Worm (Caenorhabditis elegans) whole organism, L2 larva: ENCODE results near the gene Y57G11C.14.

ENCODE experiments used
- C34F6.9 ChIP-seq: fragments of 150-350 bp; optimal IDR thresholded peaks from 2 replicates; lab custom pipeline; 2014; ENCODE audit warnings: missing biosample characterization, missing genetic modification characterization
- F13H6.1 ChIP-seq: sonication (generic microtip); optimal IDR thresholded peaks from 2 replicates; lab custom pipeline; 2016; ENCODE audit warnings: missing genetic modification characterization, missing compliant biosample characterization
- R02D3.7 ChIP-seq: fragments of 150-350 bp; optimal IDR thresholded peaks from 2 replicates; lab custom pipeline; 2014; ENCODE audit warnings: missing biosample characterization, missing genetic modification characterization
- Y55F3AM.14 ChIP-seq: fragments of 200-800 bp; sonication (Bioruptor generic); optimal IDR thresholded peaks from 2 replicates; lab custom pipeline; 2018; ENCODE audit warnings: mild to moderate bottlenecking, missing genetic modification characterization, missing compliant biosample characterization
- ZK546.5 ChIP-seq: sonication (generic microtip); optimal IDR thresholded peaks from 2 replicates; lab custom pipeline; 2017; ENCODE audit warnings: missing biosample characterization, missing genetic modification characterization
- alr-1 ChIP-seq: fragments of 150-350 bp; optimal IDR thresholded peaks from 2 replicates; lab custom pipeline; 2014; ENCODE audit warnings: missing biosample characterization, missing genetic modification characterization
- aly-2 ChIP-seq: fragments of 150-350 bp; optimal IDR thresholded peaks from 2 replicates; lab custom pipeline; 2014; ENCODE audit warnings: missing biosample characterization, missing genetic modification characterization
- ama-1 ChIP-seq: fragments of 150-350 bp; optimal IDR thresholded peaks from 2 replicates; lab custom pipeline; 2018; ENCODE audit warnings: inconsistent platforms
- ceh-82 ChIP-seq: fragments of 150-350 bp; optimal IDR thresholded peaks from 2 replicates; lab custom pipeline; 2014; ENCODE audit warnings: missing biosample characterization, missing genetic modification characterization
- crh-2 ChIP-seq: sonication (generic microtip); optimal IDR thresholded peaks from 2 replicates; lab custom pipeline; 2017; ENCODE audit warnings: missing biosample characterization, missing genetic modification characterization
- dmd-4 ChIP-seq: sonication (generic microtip); optimal IDR thresholded peaks from 2 replicates; lab custom pipeline; 2017; ENCODE audit warnings: missing biosample characterization, missing genetic modification characterization
- egl-27 ChIP-seq: sonication (generic microtip); optimal IDR thresholded peaks from 3 replicates; lab custom pipeline; 2017; ENCODE audit warnings: missing biosample characterization, missing genetic modification reagents, missing genetic modification characterization
- elt-1 ChIP-seq: fragments of 150-350 bp; optimal IDR thresholded peaks from 2 replicates; lab custom pipeline; 2014; ENCODE audit warnings: missing biosample characterization, missing genetic modification characterization
- elt-3 ChIP-seq: sonication (generic microtip); optimal IDR thresholded peaks from 2 replicates; lab custom pipeline; 2017; ENCODE audit warnings: missing biosample characterization, missing genetic modification characterization
- gmeb-1 ChIP-seq: fragments of 150-350 bp; optimal IDR thresholded peaks from 2 replicates; lab custom pipeline; 2014; ENCODE audit warnings: missing biosample characterization, missing genetic modification characterization
- lin-13 ChIP-seq: fragments of 150-350 bp; optimal IDR thresholded peaks from 2 replicates; lab custom pipeline; 2014; ENCODE audit warnings: missing biosample characterization, missing genetic modification reagents, missing genetic modification characterization
- lin-39 ChIP-seq: fragments of 150-350 bp; optimal IDR thresholded peaks from 2 replicates; lab custom pipeline; 2014; ENCODE audit warnings: missing biosample characterization, missing genetic modification reagents, missing genetic modification characterization
- lsy-2 ChIP-seq, 2 experiments: fragments of 150-350 bp in 1 of 2; sonication (generic microtip) in 1 of 2; optimal IDR thresholded peaks; 2 replicates each; lab custom pipeline; 2014 to 2017; ENCODE audit warnings: missing biosample characterization in 2 of 2, missing genetic modification characterization in 2 of 2
- mab-5 ChIP-seq: fragments of 150-350 bp; optimal IDR thresholded peaks from 2 replicates; lab custom pipeline; 2014; ENCODE audit warnings: missing biosample characterization, missing genetic modification characterization
- mbf-1 ChIP-seq: sonication (generic microtip); optimal IDR thresholded peaks from 2 replicates; lab custom pipeline; 2017; ENCODE audit warnings: missing biosample characterization, missing genetic modification characterization
- mdl-1 ChIP-seq, 2 experiments: fragments of 150-350 bp in 1 of 2; sonication (generic microtip) in 1 of 2; optimal IDR thresholded peaks; 2 replicates each; lab custom pipeline; 2017; ENCODE audit warnings: missing biosample characterization in 2 of 2, missing genetic modification characterization in 2 of 2
- nhr-10 ChIP-seq: sonication (generic microtip); optimal IDR thresholded peaks from 2 replicates; lab custom pipeline; 2017; ENCODE audit warnings: missing biosample characterization, missing genetic modification characterization
- nhr-11 ChIP-seq: fragments of 150-350 bp; optimal IDR thresholded peaks from 2 replicates; lab custom pipeline; 2014; ENCODE audit warnings: missing biosample characterization, missing genetic modification characterization
- nhr-12 ChIP-seq: fragments of 150-350 bp; optimal IDR thresholded peaks from 2 replicates; lab custom pipeline; 2014; ENCODE audit warnings: missing biosample characterization, missing genetic modification characterization
- nhr-129 ChIP-seq: fragments of 150-350 bp; optimal IDR thresholded peaks from 2 replicates; lab custom pipeline; 2014; ENCODE audit warnings: missing biosample characterization, missing genetic modification characterization
- nhr-21 ChIP-seq: fragments of 150-350 bp; optimal IDR thresholded peaks from 2 replicates; lab custom pipeline; 2014; ENCODE audit warnings: missing biosample characterization, missing genetic modification characterization
- nhr-23 ChIP-seq: fragments of 150-350 bp; optimal IDR thresholded peaks from 2 replicates; lab custom pipeline; 2014; ENCODE audit warnings: missing biosample characterization, missing genetic modification reagents, missing genetic modification characterization
- nhr-237 ChIP-seq: fragments of 150-350 bp; optimal IDR thresholded peaks from 2 replicates; lab custom pipeline; 2014; ENCODE audit warnings: missing biosample characterization, missing genetic modification characterization
- nhr-25 ChIP-seq: fragments of 150-350 bp; sonication (generic microtip); optimal IDR thresholded peaks from 3 replicates; lab custom pipeline; 2014; ENCODE audit warnings: missing biosample characterization, missing genetic modification characterization
- nhr-6 ChIP-seq: fragments of 150-350 bp; optimal IDR thresholded peaks from 2 replicates; lab custom pipeline; 2014; ENCODE audit warnings: missing biosample characterization, missing genetic modification characterization
- nhr-77 ChIP-seq: fragments of 150-350 bp; optimal IDR thresholded peaks from 2 replicates; lab custom pipeline; 2014; ENCODE audit warnings: missing biosample characterization, missing genetic modification characterization
- peb-1 ChIP-seq: fragments of 150-350 bp; optimal IDR thresholded peaks from 2 replicates; lab custom pipeline; 2014; ENCODE audit warnings: missing biosample characterization, missing genetic modification characterization
- sem-4 ChIP-seq: fragments of 150-350 bp; optimal IDR thresholded peaks from 2 replicates; lab custom pipeline; 2014; ENCODE audit warnings: missing biosample characterization, missing genetic modification reagents, missing genetic modification characterization
- skn-1 ChIP-seq: sonication (generic microtip); optimal IDR thresholded peaks from 2 replicates; lab custom pipeline; 2017; ENCODE audit warnings: missing biosample characterization, missing genetic modification characterization
- sma-3 ChIP-seq: sonication (generic microtip); optimal IDR thresholded peaks from 2 replicates; lab custom pipeline; 2016; ENCODE audit warnings: missing genetic modification reagents, missing genetic modification characterization, missing compliant biosample characterization
- sma-9 ChIP-seq, 2 experiments: fragments of 150-350 bp in 1 of 2; sonication (generic microtip) in 1 of 2; optimal IDR thresholded peaks; 2 replicates each; lab custom pipeline; 2014 to 2016; ENCODE audit warnings: missing genetic modification characterization in 2 of 2, mild to moderate bottlenecking in 1 of 2, missing biosample characterization in 1 of 2, missing compliant biosample characterization in 1 of 2, missing genetic modification reagents in 1 of 2, moderate library complexity in 1 of 2
- snpc-4 ChIP-seq: fragments of 150-350 bp; optimal IDR thresholded peaks from 2 replicates; lab custom pipeline; 2014; ENCODE audit warnings: missing biosample characterization, missing genetic modification characterization
- unc-39 ChIP-seq: fragments of 150-350 bp; optimal IDR thresholded peaks from 2 replicates; lab custom pipeline; 2014; ENCODE audit warnings: missing biosample characterization, missing genetic modification characterization
- unc-55 ChIP-seq: fragments of 150-350 bp; sonication (generic microtip); optimal IDR thresholded peaks from 3 replicates; lab custom pipeline; 2014; ENCODE audit warnings: missing biosample characterization, missing genetic modification reagents, missing genetic modification characterization
- unc-62 ChIP-seq: fragments of 150-350 bp; optimal IDR thresholded peaks from 2 replicates; lab custom pipeline; 2014; ENCODE audit warnings: missing biosample characterization, missing genetic modification reagents, missing genetic modification characterization
- zag-1 ChIP-seq: fragments of 150-350 bp; optimal IDR thresholded peaks from 2 replicates; lab custom pipeline; 2014; ENCODE audit warnings: missing biosample characterization, missing genetic modification characterization
- ztf-1 ChIP-seq: fragments of 200-800 bp; sonication (Bioruptor generic); conservative IDR thresholded peaks from 2 replicates; pipeline ENCODE4 v1.3.6; 2022; ENCODE audit warnings: missing genetic modification characterization, missing compliant biosample characterization
- ztf-11 ChIP-seq: sonication (generic microtip); optimal IDR thresholded peaks from 2 replicates; lab custom pipeline; 2017; ENCODE audit warnings: missing biosample characterization, missing genetic modification characterization
- ztf-4 ChIP-seq: fragments of 150-350 bp; optimal IDR thresholded peaks from 2 replicates; lab custom pipeline; 2014; ENCODE audit warnings: missing biosample characterization, missing genetic modification characterization

The Y57G11C.14 gene

DNA sequence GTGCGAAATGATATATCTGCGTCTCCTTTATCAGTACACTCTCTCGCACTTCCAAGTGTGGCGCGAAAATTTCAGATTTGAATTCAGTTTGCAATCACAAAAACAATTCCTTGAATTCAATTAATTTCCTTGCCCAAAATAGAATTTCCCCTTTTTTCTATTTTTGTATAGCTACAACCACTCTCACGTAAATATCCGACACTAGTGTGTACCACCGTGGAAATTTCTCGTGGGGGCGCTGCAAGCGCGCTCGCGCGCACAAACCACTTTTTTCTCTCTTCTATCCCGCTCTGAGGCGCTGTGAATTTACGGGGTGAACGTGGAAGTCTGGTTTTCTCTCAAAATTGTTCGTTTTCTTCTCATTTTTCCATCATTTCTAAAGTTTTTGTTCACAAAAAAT, 17.6 kb upstream of the Y57G11C.14 start, which contains the start of gene Y57G11C.8:
Gene Y57G11C.8 (plus strand): TSS at position 301 of the 400 bp plus-strand sequence.
- TF ChIP-seq elt-1 (tag; lab: Kevin White, UChicago) (no peak), ceh-82 (tag; lab: Kevin White, UChicago) (no peak), ztf-11 (tag; lab: Kevin White, UChicago) (no peak), sem-4 (tag; lab: Kevin White, UChicago) (no peak), ama-1 (lab: Kevin White, UChicago) (no peak)

DNA sequence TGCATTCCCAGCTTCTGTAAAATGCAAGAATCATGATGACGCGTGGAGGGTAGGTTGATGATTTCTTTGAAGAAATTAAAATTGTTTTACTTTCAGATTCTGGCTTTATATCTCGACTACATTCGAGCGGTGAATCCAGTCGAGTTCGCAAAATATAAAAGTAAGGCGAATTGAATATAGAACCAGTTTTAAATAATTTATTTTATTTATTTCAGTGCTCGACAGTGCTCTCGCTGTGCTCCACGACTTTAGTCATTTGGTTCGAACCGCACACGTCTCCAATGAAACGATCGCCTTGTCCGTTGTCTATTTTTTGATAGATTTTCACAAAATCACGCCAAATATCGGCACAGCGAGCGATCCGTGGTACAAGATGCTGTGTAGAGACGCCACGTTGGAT, 16.9 kb upstream of the Y57G11C.14 start, which contains the start of gene Y57G11C.1130:
Gene Y57G11C.1130 (plus strand): TSS at position 301 of the 400 bp plus-strand sequence.
- no peak for TF ChIP-seq egl-27 (tag; lab: Kevin White, UChicago)
- no peak for TF ChIP-seq unc-62 (GFP tag; lab: Kevin White, UChicago)
- no peak for TF ChIP-seq ama-1 (lab: Kevin White, UChicago)
- TF ChIP-seq nhr-129 (tag; lab: Kevin White, UChicago), result no peak
- no peak for TF ChIP-seq nhr-25 (tag; lab: Kevin White, UChicago)
- no peak for TF ChIP-seq peb-1 (tag; lab: Kevin White, UChicago)
- TF ChIP-seq nhr-6 (tag; lab: Kevin White, UChicago), result no peak
- TF ChIP-seq elt-3, result no peak
- no peak for TF ChIP-seq C34F6.9 (tag; lab: Kevin White, UChicago)

DNA sequence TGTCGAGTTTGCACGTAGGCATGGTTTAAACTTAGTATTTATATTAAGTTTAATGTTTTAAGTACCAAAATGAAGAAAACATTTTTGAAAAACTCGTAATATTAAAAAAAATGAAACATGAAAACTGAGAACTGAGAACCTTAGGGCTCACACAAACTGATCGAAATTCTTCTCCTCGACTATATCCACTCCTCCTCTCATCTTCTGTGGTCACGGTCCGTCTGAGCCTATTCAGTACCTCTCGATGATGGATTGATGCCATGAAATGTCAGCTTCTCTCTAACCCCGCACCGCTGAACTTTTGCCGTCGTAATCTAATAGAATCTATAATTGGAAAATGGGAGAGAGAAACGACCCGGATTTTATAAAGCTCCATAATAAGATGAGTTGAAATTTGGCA, 14.6 kb upstream of the Y57G11C.14 start, which contains the start of gene nlp-56:
Gene nlp-56 (minus strand): TSS at position 257 of the 400 bp plus-strand sequence.
- TF ChIP-seq Y55F3AM.14 (GFP tag; lab: Kevin White, UChicago), result no peak
- no peak for TF ChIP-seq elt-3
- no peak for TF ChIP-seq mab-5 (tag; lab: Kevin White, UChicago)

DNA sequence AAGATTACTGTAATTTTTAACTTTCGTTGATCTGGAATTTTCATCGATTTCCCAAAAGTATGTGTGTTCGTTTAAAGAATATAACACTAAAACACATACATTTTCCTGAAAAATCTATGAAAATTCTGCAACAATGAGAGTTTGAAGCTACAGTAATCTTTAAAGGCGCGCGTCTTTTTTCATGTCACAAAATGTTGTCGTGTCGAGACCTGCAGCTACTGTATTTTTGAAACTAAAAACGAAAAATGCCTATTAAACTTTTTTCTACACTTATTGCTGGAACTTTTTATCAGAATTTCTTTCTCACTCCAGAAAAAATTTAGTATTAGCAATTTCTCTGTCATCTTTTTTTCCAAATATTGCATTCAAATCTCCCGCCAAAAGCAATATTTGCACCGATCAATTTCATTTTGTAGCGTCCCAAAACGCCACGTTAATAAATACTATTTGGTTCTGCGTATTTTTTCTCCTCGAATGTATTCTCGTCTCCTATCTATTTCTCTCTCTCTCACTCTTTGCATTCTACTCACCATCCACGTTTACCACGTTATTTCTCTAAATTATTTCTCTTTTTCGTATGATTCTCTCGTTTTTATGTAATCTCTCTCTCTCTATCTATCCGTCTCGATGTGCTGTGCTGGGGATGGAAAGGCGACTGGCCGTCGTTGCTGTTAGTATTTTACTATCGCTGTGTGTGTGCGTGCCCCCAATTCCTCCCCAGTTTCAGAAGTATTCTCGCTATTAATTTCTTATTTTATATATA, 12.6 kb upstream of the Y57G11C.14 start, which contains the start of gene melo-1:
Gene melo-1 (plus strand): TSS at position 658 of the 763 bp plus-strand sequence.
- TF ChIP-seq R02D3.7 (tag; lab: Kevin White, UChicago) (no peak), nhr-23 (tag; lab: Kevin White, UChicago) (no peak), mab-5 (tag; lab: Kevin White, UChicago) (peak; percentile 23), peb-1 (tag; lab: Kevin White, UChicago) (no peak), nhr-11 (tag; lab: Kevin White, UChicago) (no peak), lsy-2 (tag; optimal IDR thresholded peaks at IDR 0.05; lab: Kevin White, UChicago) (peak in 1 of 2 experiments; percentile 62), unc-55 (GFP tag; lab: Kevin White, UChicago) (peak; percentile 56), unc-39 (tag; lab: Kevin White, UChicago) (no peak), nhr-12 (tag; lab: Kevin White, UChicago) (no peak), dmd-4 (no peak), skn-1 (tag; lab: Kevin White, UChicago) (no peak), lin-13 (GFP tag; lab: Kevin White, UChicago) (peak; percentile 36), C34F6.9 (tag; lab: Kevin White, UChicago) (peak; percentile 90), sma-3 (GFP tag; lab: Kevin White, UChicago) (peak; percentile 39), alr-1 (tag; lab: Kevin White, UChicago) (no peak), sma-9 (GFP tag; optimal IDR thresholded peaks at IDR 0.05; lab: Kevin White, UChicago) (peak; percentile 4), sma-9 (tag; optimal IDR thresholded peaks at IDR 0.05; lab: Kevin White, UChicago) (no peak), Y55F3AM.14 (GFP tag; lab: Kevin White, UChicago) (no peak), ztf-11 (tag; lab: Kevin White, UChicago) (no peak), lin-39 (tag; lab: Kevin White, UChicago) (no peak), ztf-4 (tag; lab: Kevin White, UChicago) (no peak), elt-1 (tag; lab: Kevin White, UChicago) (no peak), aly-2 (no peak), egl-27 (tag; lab: Kevin White, UChicago) (peak; percentile 5), nhr-77 (tag; lab: Kevin White, UChicago) (no peak), nhr-129 (tag; lab: Kevin White, UChicago) (peak; percentile 22), crh-2 (tag; lab: Kevin White, UChicago) (peak; percentile 86), mdl-1 (tag; optimal IDR thresholded peaks at IDR 0.05; lab: Kevin White, UChicago) (no peak), ZK546.5 (tag; lab: Kevin White, UChicago) (no peak), ztf-1 (GFP tag; lab: Robert Waterston, UW) (no peak), F13H6.1 (tag; lab: Kevin White, UChicago) (peak; percentile 55), nhr-6 (tag; lab: Kevin White, UChicago) (peak; percentile 14), snpc-4 (tag; lab: Kevin White, UChicago) (no peak), mbf-1 (no peak), nhr-25 (tag; lab: Kevin White, UChicago) (peak; percentile 17), nhr-21 (tag; lab: Kevin White, UChicago) (no peak), ceh-82 (tag; lab: Kevin White, UChicago) (no peak), sem-4 (tag; lab: Kevin White, UChicago) (no peak), gmeb-1 (tag; lab: Kevin White, UChicago) (peak; percentile 60), nhr-237 (no peak), nhr-10 (no peak), zag-1 (no peak), elt-3 (no peak)
